Worm (Caenorhabditis elegans) whole organism, L3 larva: ENCODE data around the gene mig-21.

Experiments used
- R02D3.7 ChIP-seq: fragments of 150-350 bp; optimal IDR thresholded peaks from 2 replicates; lab custom pipeline; 2014; ENCODE audit warnings: missing biosample characterization, missing genetic modification characterization
- ZK546.5 ChIP-seq: sonication (generic microtip); optimal IDR thresholded peaks from 2 replicates; lab custom pipeline; 2017; ENCODE audit warnings: missing biosample characterization, missing genetic modification characterization
- ama-1 ChIP-seq: fragments of 150-350 bp; optimal IDR thresholded peaks from 2 replicates; lab custom pipeline; 2018
- ceh-82 ChIP-seq: fragments of 150-350 bp; optimal IDR thresholded peaks from 2 replicates; lab custom pipeline; 2014; ENCODE audit warnings: missing biosample characterization, missing genetic modification characterization
- egl-27 ChIP-seq: sonication (generic microtip); optimal IDR thresholded peaks from 4 replicates; lab custom pipeline; 2017; ENCODE audit warnings: missing biosample characterization, missing genetic modification reagents, missing genetic modification characterization
- elt-1 ChIP-seq: fragments of 150-350 bp; optimal IDR thresholded peaks from 2 replicates; lab custom pipeline; 2014; ENCODE audit warnings: missing biosample characterization, missing genetic modification characterization
- elt-2 ChIP-seq: sonication (generic microtip); optimal IDR thresholded peaks from 2 replicates; lab custom pipeline; 2016; ENCODE audit warnings: missing genetic modification reagents, mild to moderate bottlenecking, missing genetic modification characterization, missing compliant biosample characterization
- elt-3 ChIP-seq, 3 experiments: fragments of 150-350 bp in 1 of 3; sonication (generic microtip) in 2 of 3; optimal IDR thresholded peaks; 2 replicates in 2 of 3; 4 replicates in 1 of 3; lab custom pipeline; 2014 to 2017; ENCODE audit warnings: missing biosample characterization in 3 of 3, missing genetic modification characterization in 3 of 3
- eor-1 ChIP-seq, 2 experiments: fragments of 150-350 bp; optimal IDR thresholded peaks; 2 replicates each; lab custom pipeline; 2014 to 2018; ENCODE audit warnings: missing biosample characterization in 2 of 2, missing genetic modification characterization in 2 of 2
- fkh-10 ChIP-seq: sonication (generic microtip); optimal IDR thresholded peaks from 2 replicates; lab custom pipeline; 2017; ENCODE audit warnings: missing biosample characterization, missing genetic modification reagents, missing genetic modification characterization
- fos-1 ChIP-seq: fragments of 150-350 bp; optimal IDR thresholded peaks from 2 replicates; lab custom pipeline; 2014; ENCODE audit warnings: missing biosample characterization, missing genetic modification characterization
- jun-1 ChIP-seq: fragments of 150-350 bp; optimal IDR thresholded peaks from 2 replicates; lab custom pipeline; 2014; ENCODE audit warnings: missing biosample characterization, missing genetic modification reagents, missing genetic modification characterization
- lsy-12 ChIP-seq: sonication (generic microtip); optimal IDR thresholded peaks from 2 replicates; lab custom pipeline; 2016; ENCODE audit warnings: mild to moderate bottlenecking, missing genetic modification characterization, missing compliant biosample characterization
- mdl-1 ChIP-seq: fragments of 150-350 bp; optimal IDR thresholded peaks from 2 replicates; lab custom pipeline; 2014; ENCODE audit warnings: missing biosample characterization, missing genetic modification characterization
- nhr-12 ChIP-seq: fragments of 150-350 bp; optimal IDR thresholded peaks from 2 replicates; lab custom pipeline; 2014; ENCODE audit warnings: missing biosample characterization, missing genetic modification characterization
- nhr-23 ChIP-seq: fragments of 150-350 bp; optimal IDR thresholded peaks from 2 replicates; lab custom pipeline; 2014; ENCODE audit warnings: missing biosample characterization, missing genetic modification reagents, missing genetic modification characterization
- nhr-237 ChIP-seq: fragments of 150-350 bp; optimal IDR thresholded peaks from 2 replicates; lab custom pipeline; 2014; ENCODE audit warnings: missing biosample characterization, missing genetic modification characterization
- nhr-25 ChIP-seq: sonication (generic microtip); optimal IDR thresholded peaks from 2 replicates; lab custom pipeline; 2017; ENCODE audit warnings: missing biosample characterization, missing genetic modification characterization
- nhr-28 ChIP-seq: fragments of 150-350 bp; optimal IDR thresholded peaks from 2 replicates; lab custom pipeline; 2014; ENCODE audit warnings: missing biosample characterization, missing genetic modification characterization
- nhr-43 ChIP-seq: sonication (generic microtip); optimal IDR thresholded peaks from 2 replicates; lab custom pipeline; 2016; ENCODE audit warnings: mild to moderate bottlenecking, missing genetic modification characterization, missing compliant biosample characterization; ENCODE audit not compliant: poor library complexity, severe bottlenecking
- nhr-76 ChIP-seq: fragments of 150-350 bp; sonication (generic microtip); optimal IDR thresholded peaks from 5 replicates; lab custom pipeline; 2014; ENCODE audit warnings: missing biosample characterization, missing genetic modification characterization
- nhr-77 ChIP-seq: fragments of 150-350 bp; optimal IDR thresholded peaks from 2 replicates; lab custom pipeline; 2014; ENCODE audit warnings: missing biosample characterization, missing genetic modification characterization
- pha-4 ChIP-seq: fragments of 150-350 bp; optimal IDR thresholded peaks from 2 replicates; lab custom pipeline; 2014; ENCODE audit warnings: missing biosample characterization, missing genetic modification reagents, missing genetic modification characterization
- pqm-1 ChIP-seq: fragments of 150-350 bp; optimal IDR thresholded peaks from 2 replicates; lab custom pipeline; 2017; ENCODE audit warnings: missing biosample characterization, missing genetic modification characterization, inconsistent platforms
- sea-2 ChIP-seq: fragments of 150-350 bp; sonication (generic microtip); optimal IDR thresholded peaks from 4 replicates; lab custom pipeline; 2014; ENCODE audit warnings: missing biosample characterization, missing genetic modification reagents, missing genetic modification characterization
- snpc-4 ChIP-seq: fragments of 150-350 bp; optimal IDR thresholded peaks from 2 replicates; lab custom pipeline; 2014; ENCODE audit warnings: missing biosample characterization, missing genetic modification characterization
- tbx-2 ChIP-seq: sonication (generic microtip); optimal IDR thresholded peaks from 2 replicates; lab custom pipeline; 2016; ENCODE audit warnings: mild to moderate bottlenecking, missing genetic modification characterization, missing compliant biosample characterization
- unc-39 ChIP-seq: sonication (generic microtip); optimal IDR thresholded peaks from 4 replicates; lab custom pipeline; 2017; ENCODE audit warnings: missing biosample characterization, missing genetic modification characterization
- unc-62 ChIP-seq: fragments of 150-350 bp; sonication (generic microtip); optimal IDR thresholded peaks from 4 replicates; lab custom pipeline; 2014; ENCODE audit warnings: missing biosample characterization, missing genetic modification reagents, missing genetic modification characterization
- zag-1 ChIP-seq: fragments of 150-350 bp; optimal IDR thresholded peaks from 2 replicates; lab custom pipeline; 2014; ENCODE audit warnings: missing biosample characterization, missing genetic modification characterization
- ztf-11 ChIP-seq: fragments of 150-350 bp; optimal IDR thresholded peaks from 2 replicates; lab custom pipeline; 2014; ENCODE audit warnings: missing biosample characterization, missing genetic modification characterization
- ztf-4 ChIP-seq: fragments of 150-350 bp; optimal IDR thresholded peaks from 2 replicates; lab custom pipeline; 2014; ENCODE audit warnings: missing biosample characterization, missing genetic modification characterization

mig-21 gene

ce11 chrIII:5876140-5876675, 2.0 kb downstream of the mig-21 start, which contains the start of gene aldo-2 (continued):
- TF ChIP-seq nhr-237 (tag; lab: Kevin White, UChicago): no peak
- TF ChIP-seq ztf-11: no peak
- TF ChIP-seq fkh-10 (GFP tag; lab: Kevin White, UChicago): no peak
- TF ChIP-seq snpc-4 (tag; lab: Kevin White, UChicago): no peak
- TF ChIP-seq ztf-4 (tag; lab: Kevin White, UChicago): no peak
- TF ChIP-seq unc-39 (tag; lab: Kevin White, UChicago): no peak
- TF ChIP-seq elt-3 (tag; optimal IDR thresholded peaks at IDR 0.05; lab: Kevin White, UChicago): peak in 1 of 3 experiments; percentile 7
- peak; percentile 64 for TF ChIP-seq pha-4
- no peak for TF ChIP-seq ceh-82 (tag; lab: Kevin White, UChicago)

- TF ChIP-seq elt-2 (tag; lab: Kevin White, UChicago): peak; percentile 48
- TF ChIP-seq nhr-28 (tag; lab: Kevin White, UChicago): no peak
- TF ChIP-seq nhr-43 (tag; lab: Kevin White, UChicago): no peak
- TF ChIP-seq elt-1 (tag; lab: Kevin White, UChicago): peak; percentile 64
- no peak for TF ChIP-seq ZK546.5 (tag; lab: Kevin White, UChicago)
- no peak for TF ChIP-seq nhr-25 (tag; lab: Kevin White, UChicago)
- TF ChIP-seq eor-1 (tag; optimal IDR thresholded peaks at IDR 0.05; lab: Kevin White, UChicago): no peak
- no peak for TF ChIP-seq sea-2 (GFP tag; lab: Kevin White, UChicago)
- TF ChIP-seq nhr-237 (tag; lab: Kevin White, UChicago): no peak
- TF ChIP-seq fkh-10 (GFP tag; lab: Kevin White, UChicago): no peak
Measured at ce11 chrIII:5875705-5876104, 2.5 kb downstream of the mig-21 start.

- TF ChIP-seq elt-2 (tag; lab: Kevin White, UChicago) (no peak), ceh-82 (tag; lab: Kevin White, UChicago) (no peak)
Measured at ce11 chrIII:5875418-5875702, 2.8 kb downstream of the mig-21 start.

- TF ChIP-seq nhr-77 (tag; lab: Kevin White, UChicago): no peak
- no peak for TF ChIP-seq jun-1 (tag; lab: Kevin White, UChicago)
- peak; percentile 48 for TF ChIP-seq ama-1 (lab: Kevin White, UChicago)
- TF ChIP-seq nhr-76: no peak
- no peak for TF ChIP-seq pqm-1 (tag; lab: Kevin White, UChicago)
- no peak for TF ChIP-seq egl-27 (tag; lab: Kevin White, UChicago)
- no peak for TF ChIP-seq mdl-1
- no peak for TF ChIP-seq elt-3 (tag; optimal IDR thresholded peaks at IDR 0.05; lab: Kevin White, UChicago)
- no peak for TF ChIP-seq R02D3.7 (tag; lab: Kevin White, UChicago)
- TF ChIP-seq tbx-2 (tag; lab: Kevin White, UChicago): no peak
- TF ChIP-seq nhr-43 (tag; lab: Kevin White, UChicago): peak; percentile 52
- no peak for TF ChIP-seq eor-1 (tag; optimal IDR thresholded peaks at IDR 0.05; lab: Kevin White, UChicago)
- no peak for TF ChIP-seq ceh-82 (tag; lab: Kevin White, UChicago)
- TF ChIP-seq, all 47 proteins: peak for 2
Measured at ce11 chrIII:5874664-5875417, 3.3 kb downstream of the mig-21 start.

- peak; percentile 64 for TF ChIP-seq nhr-25 (tag; lab: Kevin White, UChicago)
- peak; percentile 38 for TF ChIP-seq lsy-12 (tag; lab: Kevin White, UChicago)
- peak; percentile 5 for TF ChIP-seq nhr-76
- peak; percentile 78 for TF ChIP-seq nhr-23 (tag; lab: Kevin White, UChicago)
- peak; percentile 48 for TF ChIP-seq jun-1 (tag; lab: Kevin White, UChicago)
- peak; percentile 92 for TF ChIP-seq nhr-43 (tag; lab: Kevin White, UChicago)
- TF ChIP-seq pqm-1 (tag; lab: Kevin White, UChicago): peak; percentile 8
- peak; percentile 66 for TF ChIP-seq unc-62 (GFP tag; lab: Kevin White, UChicago)
- no peak for TF ChIP-seq fkh-10 (GFP tag; lab: Kevin White, UChicago)
- TF ChIP-seq nhr-12 (tag; lab: Kevin White, UChicago): no peak
- no peak for TF ChIP-seq zag-1 (tag; lab: Kevin White, UChicago)
- peak; percentile 96 for TF ChIP-seq ama-1 (lab: Kevin White, UChicago)
- TF ChIP-seq elt-3 (tag; optimal IDR thresholded peaks at IDR 0.05; lab: Kevin White, UChicago): peak; percentile 17 to 83 (median 76)
- TF ChIP-seq ztf-4 (tag; lab: Kevin White, UChicago): peak; percentile 14
- peak; percentile 5 for TF ChIP-seq fos-1 (tag; lab: Kevin White, UChicago)
- peak; percentile 41 for TF ChIP-seq elt-2 (tag; lab: Kevin White, UChicago)
- TF ChIP-seq, all 47 proteins: peak for 13
Measured at ce11 chrIII:5874263-5874662, 3.9 kb downstream of the mig-21 start.
